Comparison of ENCODE assay signal across 1 fruit fly cellular context in the genomic region with DNA sequence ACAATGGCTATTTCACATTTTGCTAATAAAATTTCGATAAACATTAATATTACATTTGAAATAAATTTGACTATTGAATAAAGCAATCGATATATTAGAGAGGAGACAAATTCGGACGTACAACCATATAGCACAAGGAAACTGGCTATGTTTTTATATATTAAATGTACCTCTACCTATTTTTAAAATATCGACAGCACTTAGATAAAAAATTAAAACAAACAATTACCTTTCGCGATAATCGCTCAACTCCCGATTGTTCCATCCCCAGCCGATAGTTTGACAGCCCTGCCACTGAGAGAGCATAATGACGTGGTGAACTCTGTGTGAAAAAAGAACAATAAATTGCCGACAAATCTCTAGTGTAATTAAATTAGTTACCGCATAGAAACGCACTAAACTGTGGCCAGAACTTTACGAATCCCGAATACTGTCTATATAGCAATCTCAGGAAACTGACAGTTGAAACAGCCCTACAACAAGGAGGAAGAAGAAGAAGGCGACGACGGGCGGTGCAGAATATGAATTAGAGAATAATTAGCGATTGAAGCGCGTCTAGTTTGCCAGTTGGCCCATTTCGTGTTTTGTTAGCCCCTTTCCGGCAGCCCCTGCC.
TF ChIP-seq lines count a peak whose summit lies in the region.

A gene (plus strand): TSS at position 271 of the 613 bp plus-strand sequence.

TF ChIP-seq in whole organism, embryonic, 481 proteins besides CTCF, POLR2A, EP300 and RAD21 (continued from another document and continues in another):
- peak; percentile 89 for TF ChIP-seq ac (GFP tag; optimal IDR thresholded peaks at IDR 0.05; lab: Kevin White, UChicago)
- peak; percentile 99 for TF ChIP-seq ind (GFP tag; optimal IDR thresholded peaks at IDR 0.05; lab: Kevin White, UChicago)
- TF ChIP-seq disco-r (GFP tag; optimal IDR thresholded peaks at IDR 0.05; lab: Kevin White, UChicago): peak; percentile 93
- TF ChIP-seq CG6854 (GFP tag; optimal IDR thresholded peaks at IDR 0.05; lab: Kevin White, UChicago): peak; percentile 88
- peak; percentile 98 for TF ChIP-seq lab (GFP tag; optimal IDR thresholded peaks at IDR 0.05; lab: Kevin White, UChicago)
- TF ChIP-seq caup (GFP tag; optimal IDR thresholded peaks at IDR 0.05; lab: Kevin White, UChicago; ENCODE audit: severe bottlenecking): peak; percentile 97
- peak; percentile 91 for TF ChIP-seq ab (GFP tag; optimal IDR thresholded peaks at IDR 0.05; lab: Kevin White, UChicago)
- peak; percentile 100 for TF ChIP-seq CG4404 (GFP tag; IDR thresholded peaks at IDR 0.05; lab: Robert Waterston, UW)
- peak; percentile 95 for TF ChIP-seq corto (GFP tag; optimal IDR thresholded peaks at IDR 0.05; lab: Kevin White, UChicago)
- peak; percentile 97 for TF ChIP-seq jumu (GFP tag; optimal IDR thresholded peaks at IDR 0.05; lab: Kevin White, UChicago)
- TF ChIP-seq Bdp1 (GFP tag; optimal IDR thresholded peaks at IDR 0.05; lab: Kevin White, UChicago): peak; percentile 93
- peak; percentile 97 for TF ChIP-seq pnt (GFP tag; optimal IDR thresholded peaks at IDR 0.05; lab: Kevin White, UChicago)
- TF ChIP-seq CG8281 (tag; optimal IDR thresholded peaks at IDR 0.05; lab: Kevin White, UChicago): peak; percentile 90
- peak; percentile 94 for TF ChIP-seq Mes4 (GFP tag; optimal IDR thresholded peaks at IDR 0.05; lab: Kevin White, UChicago)
- TF ChIP-seq Atf-2 (GFP tag; optimal IDR thresholded peaks at IDR 0.05; lab: Kevin White, UChicago): peak; percentile 97
- peak; percentile 95 for TF ChIP-seq da (GFP tag; optimal IDR thresholded peaks at IDR 0.05; lab: Kevin White, UChicago)
- peak; percentile 99 for TF ChIP-seq tgo (GFP tag; IDR thresholded peaks at IDR 0.05; lab: Robert Waterston, UW)
- TF ChIP-seq CG12299 (tag; optimal IDR thresholded peaks at IDR 0.05; lab: Kevin White, UChicago): peak; percentile 95
- TF ChIP-seq jing (GFP tag; optimal IDR thresholded peaks at IDR 0.05; lab: Kevin White, UChicago): peak; percentile 94
- peak; percentile 89 for TF ChIP-seq CG11696 (GFP tag; IDR thresholded peaks at IDR 0.05; lab: Robert Waterston, UW)
- TF ChIP-seq CG16815 (GFP tag; optimal IDR thresholded peaks at IDR 0.05; lab: Kevin White, UChicago): peak; percentile 97
- TF ChIP-seq sens-2 (GFP tag; IDR thresholded peaks at IDR 0.05; lab: Robert Waterston, UW): peak; percentile 99
- TF ChIP-seq HLH4C (GFP tag; IDR thresholded peaks at IDR 0.05; lab: Robert Waterston, UW; ENCODE audit: partially characterized antibody): peak; percentile 99
- TF ChIP-seq vvl (GFP tag; IDR thresholded peaks at IDR 0.05; lab: Robert Waterston, UW): peak; percentile 99
- no peak for TF ChIP-seq hkb (optimal IDR thresholded peaks at IDR 0.05; lab: Kevin White, UChicago)
- TF ChIP-seq hkb (GFP tag; IDR thresholded peaks at IDR 0.05; lab: Robert Waterston, UW): peak; percentile 98
- TF ChIP-seq zfh2 (GFP tag; optimal IDR thresholded peaks at IDR 0.05; lab: Kevin White, UChicago): peak; percentile 99
- peak; percentile 92 for TF ChIP-seq her (GFP tag; optimal IDR thresholded peaks at IDR 0.05; lab: Kevin White, UChicago)
- no peak for TF ChIP-seq nau (GFP tag; optimal IDR thresholded peaks at IDR 0.05; lab: Kevin White, UChicago)
- TF ChIP-seq yki (optimal IDR thresholded peaks at IDR 0.05; lab: Kevin White, UChicago): no peak
- peak; percentile 92 for TF ChIP-seq CG30020 (tag; optimal IDR thresholded peaks at IDR 0.05; lab: Kevin White, UChicago)
- TF ChIP-seq Chrac-16 (GFP tag; optimal IDR thresholded peaks at IDR 0.05; lab: Kevin White, UChicago): peak; percentile 99
- TF ChIP-seq CG17328 (GFP tag; IDR thresholded peaks at IDR 0.05; lab: Robert Waterston, UW): peak; percentile 99
- peak; percentile 98 for TF ChIP-seq HLH54F (GFP tag; optimal IDR thresholded peaks at IDR 0.05; lab: Kevin White, UChicago)
- TF ChIP-seq z (GFP tag; IDR thresholded peaks at IDR 0.05; lab: Robert Waterston, UW): peak; percentile 70; the same call in 2 of the 3 replicates
- TF ChIP-seq CG4730 (GFP tag; IDR thresholded peaks at IDR 0.05; lab: Robert Waterston, UW): peak; percentile 99
- peak; percentile 97 for TF ChIP-seq seq (GFP tag; IDR thresholded peaks at IDR 0.05; lab: Robert Waterston, UW)
- TF ChIP-seq Dll (GFP tag; IDR thresholded peaks at IDR 0.05; lab: Robert Waterston, UW; ENCODE audit: partially characterized antibody): peak; percentile 100
- TF ChIP-seq CG18262 (tag; optimal IDR thresholded peaks at IDR 0.05; lab: Kevin White, UChicago): peak; percentile 96
- TF ChIP-seq CG18599 (GFP tag; optimal IDR thresholded peaks at IDR 0.05; lab: Kevin White, UChicago): peak; percentile 97
- no peak for TF ChIP-seq tio (GFP tag; optimal IDR thresholded peaks at IDR 0.05; lab: Kevin White, UChicago)
- peak; percentile 99 for TF ChIP-seq CG11085 (GFP tag; IDR thresholded peaks at IDR 0.05; lab: Robert Waterston, UW)
- peak; percentile 100 for TF ChIP-seq slbo (GFP tag; IDR thresholded peaks at IDR 0.05; lab: Robert Waterston, UW)
- TF ChIP-seq CG12942 (GFP tag; optimal IDR thresholded peaks at IDR 0.05; lab: Kevin White, UChicago): peak; percentile 98
- peak; percentile 98 for TF ChIP-seq dmrt11E (tag; optimal IDR thresholded peaks at IDR 0.05; lab: Kevin White, UChicago)
- TF ChIP-seq CG11398 (GFP tag; optimal IDR thresholded peaks at IDR 0.05; lab: Kevin White, UChicago): peak; percentile 94
- TF ChIP-seq ash1 (GFP tag; optimal IDR thresholded peaks at IDR 0.05; lab: Kevin White, UChicago): peak; percentile 84
- TF ChIP-seq luna (GFP tag; optimal IDR thresholded peaks at IDR 0.05; lab: Kevin White, UChicago): peak; percentile 91
- TF ChIP-seq Asciz (GFP tag; optimal IDR thresholded peaks at IDR 0.05; lab: Kevin White, UChicago): peak; percentile 92
- TF ChIP-seq toy (GFP tag; IDR thresholded peaks at IDR 0.05; lab: Robert Waterston, UW): peak; percentile 97
- peak; percentile 94 for TF ChIP-seq tup (GFP tag; optimal IDR thresholded peaks at IDR 0.05; lab: Kevin White, UChicago)
- peak; percentile 86 for TF ChIP-seq btn (GFP tag; optimal IDR thresholded peaks at IDR 0.05; lab: Kevin White, UChicago)
- peak; percentile 97 for TF ChIP-seq Antp (GFP tag; optimal IDR thresholded peaks at IDR 0.05; lab: Kevin White, UChicago)
- peak; percentile 99 for TF ChIP-seq E2f1 (GFP tag; IDR thresholded peaks at IDR 0.05; lab: Robert Waterston, UW)
- peak; percentile 96 for TF ChIP-seq lbe (GFP tag; optimal IDR thresholded peaks at IDR 0.05; lab: Kevin White, UChicago)
- peak; percentile 93 for TF ChIP-seq NK7.1 (GFP tag; optimal IDR thresholded peaks at IDR 0.05; lab: Kevin White, UChicago)
- TF ChIP-seq CG15601 (tag; optimal IDR thresholded peaks at IDR 0.05; lab: Kevin White, UChicago): peak; percentile 96
- peak; percentile 97 for TF ChIP-seq fu2 (GFP tag; optimal IDR thresholded peaks at IDR 0.05; lab: Kevin White, UChicago)
- TF ChIP-seq CG15073 (GFP tag; optimal IDR thresholded peaks at IDR 0.05; lab: Kevin White, UChicago): peak; percentile 80
- peak; percentile 87; the same call in 2 of the 3 replicates for TF ChIP-seq sr (GFP tag; IDR thresholded peaks at IDR 0.05; lab: Robert Waterston, UW)
- TF ChIP-seq nerfin-2 (GFP tag; IDR thresholded peaks at IDR 0.05; lab: Robert Waterston, UW; ENCODE audit: partially characterized antibody): peak; percentile 99
- TF ChIP-seq CG3163 (GFP tag; optimal IDR thresholded peaks at IDR 0.05; lab: Kevin White, UChicago): peak; percentile 87
- TF ChIP-seq bcd (GFP tag; optimal IDR thresholded peaks at IDR 0.05; lab: Kevin White, UChicago): peak; percentile 97
- TF ChIP-seq maf-S (GFP tag; optimal IDR thresholded peaks at IDR 0.05; lab: Kevin White, UChicago): peak; percentile 98
- TF ChIP-seq fd102C (GFP tag; optimal IDR thresholded peaks at IDR 0.05; lab: Kevin White, UChicago): peak; percentile 79
- TF ChIP-seq peb (GFP tag; IDR thresholded peaks at IDR 0.05; lab: Robert Waterston, UW): peak; percentile 98
- TF ChIP-seq B-H1 (GFP tag; IDR thresholded peaks at IDR 0.05; lab: Robert Waterston, UW): peak; percentile 98
- peak; percentile 96 for TF ChIP-seq Meics (GFP tag; optimal IDR thresholded peaks at IDR 0.05; lab: Kevin White, UChicago)
- TF ChIP-seq CG18619 (GFP tag; optimal IDR thresholded peaks at IDR 0.05; lab: Kevin White, UChicago): peak; percentile 97
- TF ChIP-seq bab2 (GFP tag; optimal IDR thresholded peaks at IDR 0.05; lab: Kevin White, UChicago): peak; percentile 98
- peak; percentile 82 for TF ChIP-seq CG4707 (GFP tag; optimal IDR thresholded peaks at IDR 0.05; lab: Kevin White, UChicago)
- TF ChIP-seq CG8359 (GFP tag; optimal IDR thresholded peaks at IDR 0.05; lab: Kevin White, UChicago; ENCODE audit: borderline replicate concordance): peak; percentile 87
- peak; percentile 99 for TF ChIP-seq zfh1 (GFP tag; IDR thresholded peaks at IDR 0.05; lab: Robert Waterston, UW)
- TF ChIP-seq Dip2 (GFP tag; IDR thresholded peaks at IDR 0.05; lab: Robert Waterston, UW): peak; percentile 80
- peak; percentile 98 for TF ChIP-seq CG14050 (GFP tag; IDR thresholded peaks at IDR 0.05; lab: Robert Waterston, UW)
- peak; percentile 87 for TF ChIP-seq CG6683 (GFP tag; optimal IDR thresholded peaks at IDR 0.05; lab: Kevin White, UChicago)
- TF ChIP-seq mam (GFP tag; optimal IDR thresholded peaks at IDR 0.05; lab: Kevin White, UChicago): peak; percentile 99
- peak; percentile 93 for TF ChIP-seq p53 (GFP tag; optimal IDR thresholded peaks at IDR 0.05; lab: Kevin White, UChicago)
- TF ChIP-seq twi (tag; optimal IDR thresholded peaks at IDR 0.05; lab: Kevin White, UChicago): peak; percentile 96
- TF ChIP-seq CG8765 (GFP tag; IDR thresholded peaks at IDR 0.05; lab: Robert Waterston, UW): peak; percentile 98
- TF ChIP-seq hb (GFP tag; IDR thresholded peaks at IDR 0.05; lab: Robert Waterston, UW; ENCODE audit: partially characterized antibody): peak; percentile 100
- TF ChIP-seq trh (GFP tag; optimal IDR thresholded peaks at IDR 0.05; lab: Kevin White, UChicago): peak; percentile 97
- peak; percentile 99 for TF ChIP-seq tin (GFP tag; optimal IDR thresholded peaks at IDR 0.05; lab: Kevin White, UChicago)
- TF ChIP-seq CG14860 (GFP tag; IDR thresholded peaks at IDR 0.05; lab: Robert Waterston, UW; ENCODE audit: partially characterized antibody): peak; percentile 100
- peak; percentile 98 for TF ChIP-seq CG4424 (GFP tag; optimal IDR thresholded peaks at IDR 0.05; lab: Kevin White, UChicago)
- peak; percentile 97 for TF ChIP-seq Fer2 (tag; optimal IDR thresholded peaks at IDR 0.05; lab: Kevin White, UChicago)
- TF ChIP-seq br (optimal IDR thresholded peaks at IDR 0.05; lab: Kevin White, UChicago): no peak
- peak; percentile 100 for TF ChIP-seq CG2129 (GFP tag; IDR thresholded peaks at IDR 0.05; lab: Robert Waterston, UW; ENCODE audit: partially characterized antibody)
- TF ChIP-seq CG7928 (GFP tag; optimal IDR thresholded peaks at IDR 0.05; lab: Kevin White, UChicago): peak; percentile 98
- TF ChIP-seq pros (GFP tag; optimal IDR thresholded peaks at IDR 0.05; lab: Kevin White, UChicago): peak; percentile 8
- TF ChIP-seq CG33213 (GFP tag; optimal IDR thresholded peaks at IDR 0.05; lab: Kevin White, UChicago): peak; percentile 97
- peak; percentile 99 for TF ChIP-seq Bgb (GFP tag; IDR thresholded peaks at IDR 0.05; lab: Robert Waterston, UW; ENCODE audit: partially characterized antibody)
- peak; percentile 97 for TF ChIP-seq CG1603 (tag; optimal IDR thresholded peaks at IDR 0.05; lab: Kevin White, UChicago)
- peak; percentile 95 for TF ChIP-seq Ets97D (GFP tag; optimal IDR thresholded peaks at IDR 0.05; lab: Kevin White, UChicago)
- TF ChIP-seq CG1602 (GFP tag; optimal IDR thresholded peaks at IDR 0.05; lab: Kevin White, UChicago): peak; percentile 99
- peak; percentile 83 for TF ChIP-seq CG31365 (tag; optimal IDR thresholded peaks at IDR 0.05; lab: Kevin White, UChicago)
- TF ChIP-seq Deaf1 (tag; optimal IDR thresholded peaks at IDR 0.05; lab: Kevin White, UChicago): peak; percentile 79
- peak; percentile 81 for TF ChIP-seq Dref (GFP tag; IDR thresholded peaks at IDR 0.05; lab: Robert Waterston, UW)
- TF ChIP-seq nerfin-1 (tag; optimal IDR thresholded peaks at IDR 0.05; lab: Kevin White, UChicago): peak; percentile 95
- TF ChIP-seq Nf-YB (GFP tag; optimal IDR thresholded peaks at IDR 0.05; lab: Kevin White, UChicago): peak; percentile 80
- peak; percentile 99 for TF ChIP-seq CG14441 (GFP tag; IDR thresholded peaks at IDR 0.05; lab: Robert Waterston, UW)
- TF ChIP-seq dan (GFP tag; IDR thresholded peaks at IDR 0.05; lab: Robert Waterston, UW): peak; percentile 97
- TF ChIP-seq CG32772 (GFP tag; IDR thresholded peaks at IDR 0.05; lab: Robert Waterston, UW): peak; percentile 99
- TF ChIP-seq shn (GFP tag; optimal IDR thresholded peaks at IDR 0.05; lab: Kevin White, UChicago): peak; percentile 97
- peak; percentile 95 for TF ChIP-seq CG10543 (GFP tag; optimal IDR thresholded peaks at IDR 0.05; lab: Kevin White, UChicago)
- peak; percentile 80 for TF ChIP-seq crol (GFP tag; IDR thresholded peaks at IDR 0.05; lab: Robert Waterston, UW)
- TF ChIP-seq Ravus (GFP tag; IDR thresholded peaks at IDR 0.05; lab: Robert Waterston, UW): peak; percentile 95
- TF ChIP-seq CG9932 (GFP tag; IDR thresholded peaks at IDR 0.05; lab: Robert Waterston, UW): peak; percentile 100
- TF ChIP-seq Myb (GFP tag; optimal IDR thresholded peaks at IDR 0.05; lab: Kevin White, UChicago): peak; percentile 89
- TF ChIP-seq CG7745 (tag; optimal IDR thresholded peaks at IDR 0.05; lab: Kevin White, UChicago): peak; percentile 76
- TF ChIP-seq Hr78 (GFP tag; optimal IDR thresholded peaks at IDR 0.05; lab: Kevin White, UChicago): no peak
- TF ChIP-seq NC2β (GFP tag; optimal IDR thresholded peaks at IDR 0.05; lab: Kevin White, UChicago): peak; percentile 96
- TF ChIP-seq CG42726 (GFP tag; IDR thresholded peaks at IDR 0.05; lab: Robert Waterston, UW; ENCODE audit: partially characterized antibody): peak; percentile 98
- peak; percentile 99 for TF ChIP-seq CG11456 (GFP tag; IDR thresholded peaks at IDR 0.05; lab: Robert Waterston, UW)
- TF ChIP-seq CG3281 (GFP tag; optimal IDR thresholded peaks at IDR 0.05; lab: Kevin White, UChicago): peak; percentile 96
- TF ChIP-seq pfk (GFP tag; optimal IDR thresholded peaks at IDR 0.05; lab: Kevin White, UChicago): peak; percentile 37
- peak; percentile 97 for TF ChIP-seq Hmr (GFP tag; optimal IDR thresholded peaks at IDR 0.05; lab: Kevin White, UChicago)
- peak; percentile 96 for TF ChIP-seq HHEX (GFP tag; optimal IDR thresholded peaks at IDR 0.05; lab: Kevin White, UChicago)
- peak; percentile 99 for TF ChIP-seq esg (GFP tag; conservative IDR thresholded peaks at IDR 0.05; lab: Robert Waterston, UW)
- TF ChIP-seq Adf1 (GFP tag; IDR thresholded peaks at IDR 0.05; lab: Robert Waterston, UW): peak; percentile 89
- no peak for TF ChIP-seq h (optimal IDR thresholded peaks at IDR 0.05; lab: Kevin White, UChicago)
- peak; percentile 90 for TF ChIP-seq CG18011 (GFP tag; optimal IDR thresholded peaks at IDR 0.05; lab: Kevin White, UChicago)
